Worm (Caenorhabditis elegans): ENCODE data around the gene F14H3.6.

DNA sequence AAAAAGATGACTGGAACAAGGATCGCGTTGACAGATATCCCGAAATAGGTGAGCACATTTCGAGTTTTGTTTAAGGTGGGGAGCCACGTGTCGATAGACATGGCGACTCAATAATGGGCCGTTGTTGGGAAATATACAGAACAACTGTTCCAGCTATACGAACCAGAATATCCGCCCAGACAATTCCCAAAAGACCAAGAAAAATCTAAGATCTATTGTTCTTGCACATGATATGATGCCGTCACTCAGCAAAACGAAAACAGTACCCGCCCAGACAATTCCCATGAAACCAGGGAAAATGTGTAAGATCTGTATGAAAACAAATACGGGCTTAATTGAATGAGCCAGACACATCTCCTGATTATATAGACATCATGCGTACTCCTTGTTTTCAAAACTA, 51.2 kb downstream of the F14H3.6 start, which contains the start of gene str-231:
- no peak for TF ChIP-seq unc-42 (tag; optimal IDR thresholded peaks at IDR 0.05)
- no peak for TF ChIP-seq ama-1 (optimal IDR thresholded peaks at IDR 0.05)
- no peak for TF ChIP-seq hlh-30 (tag; optimal IDR thresholded peaks at IDR 0.05; ENCODE audit: insufficient read depth)
- TF ChIP-seq lin-11 (tag; optimal IDR thresholded peaks at IDR 0.05): no peak
- TF ChIP-seq unc-86 (tag; optimal IDR thresholded peaks at IDR 0.05): no peak
- TF ChIP-seq dve-1 (tag; optimal IDR thresholded peaks at IDR 0.05): no peak
- no peak for TF ChIP-seq ceh-34 (tag; optimal IDR thresholded peaks at IDR 0.05)
- no peak for TF ChIP-seq pag-3 (tag; optimal IDR thresholded peaks at IDR 0.05; ENCODE audit: borderline replicate concordance)
- TF ChIP-seq ttx-3 (tag; optimal IDR thresholded peaks at IDR 0.05): no peak
- no peak for TF ChIP-seq pros-1 (tag; optimal IDR thresholded peaks at IDR 0.05)

Measured in whole organism, late embryonic.